Worm (Caenorhabditis elegans): ENCODE measurements around the gene ttr-17.

ce11 chrIV:11094974-11095373 lies 28.1 kb upstream of the ttr-17 start, which contains the start of gene M7.8:
- no peak for TF ChIP-seq tra-4 (tag; optimal IDR thresholded peaks at IDR 0.05)
- TF ChIP-seq tbx-11 (GFP tag; IDR thresholded peaks at IDR 0.05) = no peak
- TF ChIP-seq hmbx-1 (tag; optimal IDR thresholded peaks at IDR 0.05) = no peak
- no peak for TF ChIP-seq ama-1 (optimal IDR thresholded peaks at IDR 0.05)
- TF ChIP-seq hnd-1 (tag; optimal IDR thresholded peaks at IDR 0.05) = no peak
- TF ChIP-seq ceh-13 (GFP tag; optimal IDR thresholded peaks at IDR 0.05) = no peak
- no peak for TF ChIP-seq B0310.2 (tag; optimal IDR thresholded peaks at IDR 0.05)
- no peak for TF ChIP-seq pes-1 (GFP tag; IDR thresholded peaks at IDR 0.05)
- no peak for TF ChIP-seq scrt-1 (GFP tag; IDR thresholded peaks at IDR 0.05)
- no peak for TF ChIP-seq flt-1 (GFP tag; IDR thresholded peaks at IDR 0.05)
- no peak for TF ChIP-seq F13C5.2 (tag; optimal IDR thresholded peaks at IDR 0.05)
- no peak for TF ChIP-seq aly-1 (tag; optimal IDR thresholded peaks at IDR 0.05)
- TF ChIP-seq ceh-36 (tag; optimal IDR thresholded peaks at IDR 0.05) = no peak
- no peak for TF ChIP-seq sea-1 (GFP tag; conservative IDR thresholded peaks at IDR 0.05)
